Fruit fly (Drosophila melanogaster): ENCODE measurements around the gene Gtpx.

The Gtpx gene

dm6 chr3L:3319992-3320732, 5.9 kb upstream of the Gtpx start (continued):
- TF ChIP-seq en (GFP tag; optimal IDR thresholded peaks at IDR 0.05) (no peak), Hey (tag; optimal IDR thresholded peaks at IDR 0.05) (no peak), nmo (GFP tag; optimal IDR thresholded peaks at IDR 0.05) (no peak), zfh1 (GFP tag; IDR thresholded peaks at IDR 0.05) (no peak), zf30C (GFP tag; optimal IDR thresholded peaks at IDR 0.05) (no peak), CG2678 (tag; optimal IDR thresholded peaks at IDR 0.05) (peak; percentile 36), CG3065 (GFP tag; optimal IDR thresholded peaks at IDR 0.05) (no peak), gcm (GFP tag; optimal IDR thresholded peaks at IDR 0.05) (no peak), CG8388 (GFP tag; optimal IDR thresholded peaks at IDR 0.05) (peak; percentile 69), Camta (GFP tag; optimal IDR thresholded peaks at IDR 0.05) (no peak), Hr78 (GFP tag; optimal IDR thresholded peaks at IDR 0.05) (peak in 1 of 2 experiments; percentile 97), CG9727 (GFP tag; optimal IDR thresholded peaks at IDR 0.05) (no peak), CG30431 (GFP tag; optimal IDR thresholded peaks at IDR 0.05) (no peak), CG4404 (GFP tag; IDR thresholded peaks at IDR 0.05) (no peak), fd3F (GFP tag; optimal IDR thresholded peaks at IDR 0.05) (no peak), Lim3 (GFP tag; IDR thresholded peaks at IDR 0.05) (no peak), Hsf (GFP tag; optimal IDR thresholded peaks at IDR 0.05) (peak; percentile 14), CG17359 (tag; optimal IDR thresholded peaks at IDR 0.05) (no peak), CG9932 (GFP tag; IDR thresholded peaks at IDR 0.05) (0 out of 2 replicates have a peak, but pooled peaks have one; percentile 32), gem (tag; optimal IDR thresholded peaks at IDR 0.05) (peak; percentile 32), chn (GFP tag; optimal IDR thresholded peaks at IDR 0.05) (no peak), CG10274 (GFP tag; optimal IDR thresholded peaks at IDR 0.05) (no peak), bcd (GFP tag; optimal IDR thresholded peaks at IDR 0.05) (no peak), mirr (GFP tag; optimal IDR thresholded peaks at IDR 0.05) (no peak), HLH54F (GFP tag; optimal IDR thresholded peaks at IDR 0.05) (peak; percentile 38), CG16863 (GFP tag; optimal IDR thresholded peaks at IDR 0.05) (no peak), Hmx (GFP tag; optimal IDR thresholded peaks at IDR 0.05) (no peak), crol (GFP tag; IDR thresholded peaks at IDR 0.05) (no peak), eyg (GFP tag; optimal IDR thresholded peaks at IDR 0.05) (no peak), B-H1 (GFP tag; IDR thresholded peaks at IDR 0.05) (no peak), BtbVII (GFP tag; optimal IDR thresholded peaks at IDR 0.05) (no peak), slp2 (GFP tag; optimal IDR thresholded peaks at IDR 0.05) (no peak), unpg (GFP tag; optimal IDR thresholded peaks at IDR 0.05) (peak; percentile 23), mld (GFP tag; IDR thresholded peaks at IDR 0.05; ENCODE audit: partially characterized antibody) (no peak), CG6683 (GFP tag; optimal IDR thresholded peaks at IDR 0.05) (no peak), pros (GFP tag; optimal IDR thresholded peaks at IDR 0.05) (no peak), CG3838 (GFP tag; optimal IDR thresholded peaks at IDR 0.05) (no peak), crp (GFP tag; optimal IDR thresholded peaks at IDR 0.05) (no peak), dysf (GFP tag; IDR thresholded peaks at IDR 0.05) (peak; percentile 48; the same call in 2 of the 3 replicates), schlank (tag; optimal IDR thresholded peaks at IDR 0.05) (no peak), Hr3 (GFP tag; optimal IDR thresholded peaks at IDR 0.05) (no peak), Rfx (GFP tag; IDR thresholded peaks at IDR 0.05) (peak; percentile 77), ash1 (GFP tag; optimal IDR thresholded peaks at IDR 0.05) (no peak), CG31224 (GFP tag; IDR thresholded peaks at IDR 0.05) (0 out of 2 replicates have a peak, but pooled peaks have one; percentile 15), CG12236 (GFP tag; optimal IDR thresholded peaks at IDR 0.05) (no peak), Hr51 (GFP tag; optimal IDR thresholded peaks at IDR 0.05) (no peak), pfk (GFP tag; optimal IDR thresholded peaks at IDR 0.05) (no peak), CG11723 (GFP tag; optimal IDR thresholded peaks at IDR 0.05) (no peak), az2 (GFP tag; optimal IDR thresholded peaks at IDR 0.05) (peak; percentile 10)
